Fruit fly (Drosophila melanogaster) whole organism, embryonic: ENCODE measurements around the gene CG8526.

Experiments used
- Awh ChIP-seq: fragments of 200-800 bp; sonication (Bioruptor generic); IDR thresholded peaks from 2 replicates; pipeline ENCODE4, ENCODE4 v1.3.6; 2022; ENCODE audit warnings: missing biosample characterization, missing genetic modification characterization
- CG10366 ChIP-seq: fragments of 200-800 bp; sonication (Bioruptor generic); IDR thresholded peaks from 2 replicates; pipeline ENCODE4 v1.3.6; 2022; ENCODE audit warnings: missing biosample characterization, missing genetic modification characterization
- CG11398 ChIP-seq: fragments of 200-800 bp; sonication (Bioruptor generic); optimal IDR thresholded peaks from 2 replicates; lab custom pipeline; 2016; ENCODE audit warnings: missing biosample characterization, missing genetic modification characterization
- CG12391 ChIP-seq: fragments of 200-800 bp; sonication (Bioruptor generic); optimal IDR thresholded peaks from 3 replicates; lab custom pipeline; 2018; ENCODE audit warnings: missing biosample characterization, mild to moderate bottlenecking, missing genetic modification characterization, moderate library complexity
- CG12659 ChIP-seq: fragments of 200-800 bp; sonication (Bioruptor generic); optimal IDR thresholded peaks from 3 replicates; lab custom pipeline; 2017; ENCODE audit warnings: mild to moderate bottlenecking, missing biosample characterization, missing genetic modification reagents, missing genetic modification characterization
- CG15514 ChIP-seq: fragments of 200-800 bp; sonication (Bioruptor generic); optimal IDR thresholded peaks from 3 replicates; lab custom pipeline; 2017; ENCODE audit warnings: missing biosample characterization, missing genetic modification characterization, mild to moderate bottlenecking, moderate library complexity, missing genetic modification reagents
- CG1602 ChIP-seq: fragments of 200-800 bp; sonication (Bioruptor generic); optimal IDR thresholded peaks from 3 replicates; lab custom pipeline; 2016; ENCODE audit warnings: missing biosample characterization, missing genetic modification characterization
- CG1647 ChIP-seq: fragments of 200-800 bp; sonication (Bioruptor generic); optimal IDR thresholded peaks from 3 replicates; lab custom pipeline; 2016; ENCODE audit warnings: missing biosample characterization, missing genetic modification characterization
- CG17802 ChIP-seq: fragments of 200-800 bp; sonication (Bioruptor generic); optimal IDR thresholded peaks from 2 replicates; lab custom pipeline; 2018; ENCODE audit warnings: missing biosample characterization, mild to moderate bottlenecking, missing genetic modification characterization, moderate library complexity
- CG17829 ChIP-seq: fragments of 200-800 bp; optimal IDR thresholded peaks from 2 replicates; lab custom pipeline; 2019; ENCODE audit warnings: missing biosample characterization, mild to moderate bottlenecking, missing genetic modification characterization, moderate library complexity
- CG18262 ChIP-seq: fragments of 200-800 bp; optimal IDR thresholded peaks from 3 replicates; lab custom pipeline; 2019; ENCODE audit warnings: missing biosample characterization, mild to moderate bottlenecking, missing genetic modification characterization, moderate library complexity
- CG2875 ChIP-seq: fragments of 200-800 bp; sonication (Bioruptor generic); optimal IDR thresholded peaks from 2 replicates; lab custom pipeline; 2017; ENCODE audit warnings: missing biosample characterization, mild to moderate bottlenecking, missing genetic modification characterization, missing genetic modification reagents
- CG30403 ChIP-seq: fragments of 200-800 bp; sonication (Bioruptor generic); optimal IDR thresholded peaks from 3 replicates; lab custom pipeline; 2016; ENCODE audit warnings: missing biosample characterization, missing genetic modification characterization
- CG31365 ChIP-seq: fragments of 200-800 bp; sonication (Bioruptor generic); optimal IDR thresholded peaks from 2 replicates; lab custom pipeline; 2018; ENCODE audit warnings: missing biosample characterization, mild to moderate bottlenecking, missing genetic modification characterization
- CG33213 ChIP-seq: fragments of 200-800 bp; sonication (Bioruptor generic); optimal IDR thresholded peaks from 3 replicates; lab custom pipeline; 2016; ENCODE audit warnings: missing biosample characterization, missing genetic modification characterization
- CG43689 ChIP-seq: fragments of 200-800 bp; sonication (Bioruptor generic); IDR thresholded peaks from 2 replicates; pipeline ENCODE4 v1.3.6; 2022; ENCODE audit warnings: missing biosample characterization, missing genetic modification characterization
- CG4820 ChIP-seq: fragments of 200-800 bp; sonication (Bioruptor generic); optimal IDR thresholded peaks from 3 replicates; lab custom pipeline; 2016; ENCODE audit warnings: missing biosample characterization, missing genetic modification characterization
- CG6683 ChIP-seq: fragments of 200-800 bp; sonication (Bioruptor generic); optimal IDR thresholded peaks from 2 replicates; lab custom pipeline; 2017; ENCODE audit warnings: missing biosample characterization, mild to moderate bottlenecking, missing genetic modification characterization, missing genetic modification reagents
- CG6791 ChIP-seq: fragments of 200-800 bp; sonication (Bioruptor generic); IDR thresholded peaks from 3 replicates; pipeline ENCODE4 v1.3.6; 2022; ENCODE audit warnings: missing biosample characterization, missing genetic modification characterization; ENCODE audit not compliant: partially characterized antibody
- CG8281 ChIP-seq: fragments of 200-800 bp; sonication (Bioruptor generic); optimal IDR thresholded peaks from 2 replicates; lab custom pipeline; 2018; ENCODE audit warnings: missing biosample characterization, mild to moderate bottlenecking, missing genetic modification characterization, moderate library complexity
- CG9932 ChIP-seq: fragments of 200-800 bp; sonication (Bioruptor generic); IDR thresholded peaks from 2 replicates; pipeline ENCODE4 v1.3.6; 2022; ENCODE audit warnings: missing biosample characterization, missing genetic modification characterization
- Dp ChIP-seq: fragments of 200-800 bp; sonication (Bioruptor generic); optimal IDR thresholded peaks from 2 replicates; lab custom pipeline; 2018; ENCODE audit warnings: missing biosample characterization, mild to moderate bottlenecking, missing genetic modification characterization, moderate library complexity
- Elba2 ChIP-seq: fragments of 200-800 bp; sonication (Bioruptor generic); optimal IDR thresholded peaks from 3 replicates; lab custom pipeline; 2016; ENCODE audit warnings: missing biosample characterization, missing genetic modification characterization
- HmgD ChIP-seq: fragments of 200-800 bp; sonication (Bioruptor generic); optimal IDR thresholded peaks from 3 replicates; lab custom pipeline; 2016; ENCODE audit warnings: missing biosample characterization, missing genetic modification characterization
- Lhr ChIP-seq: fragments of 200-800 bp; sonication (Bioruptor generic); optimal IDR thresholded peaks from 3 replicates; lab custom pipeline; 2017; ENCODE audit warnings: mild to moderate bottlenecking, missing biosample characterization, missing genetic modification reagents, missing genetic modification characterization
- Med ChIP-seq: fragments of 200-800 bp; sonication (Bioruptor generic); peaks from one replicate; lab custom pipeline; 2016; ENCODE audit warnings: missing biosample characterization, missing genetic modification characterization, mild to moderate bottlenecking, inconsistent platforms, moderate library complexity
- NC2α ChIP-seq: fragments of 200-800 bp; sonication (Bioruptor generic); optimal IDR thresholded peaks from 2 replicates; lab custom pipeline; 2016; ENCODE audit warnings: missing biosample characterization, missing genetic modification characterization
- NC2β ChIP-seq: fragments of 200-800 bp; sonication (Bioruptor generic); optimal IDR thresholded peaks from 2 replicates; lab custom pipeline; 2016; ENCODE audit warnings: missing biosample characterization, missing genetic modification characterization
- Sry-β ChIP-seq: fragments of 200-800 bp; sonication (Bioruptor generic); optimal IDR thresholded peaks from 2 replicates; lab custom pipeline; 2018; ENCODE audit warnings: missing biosample characterization, mild to moderate bottlenecking, missing genetic modification characterization, moderate library complexity
- Sry-δ ChIP-seq: fragments of 200-800 bp; sonication (Bioruptor generic); optimal IDR thresholded peaks from 2 replicates; lab custom pipeline; 2016; ENCODE audit warnings: missing biosample characterization, missing genetic modification characterization
- Ssrp ChIP-seq: fragments of 200-800 bp; sonication (Bioruptor generic); optimal IDR thresholded peaks from 2 replicates; lab custom pipeline; 2018; ENCODE audit warnings: missing biosample characterization, mild to moderate bottlenecking, missing genetic modification characterization, moderate library complexity
- YL-1 ChIP-seq: fragments of 200-800 bp; sonication (Bioruptor generic); optimal IDR thresholded peaks from 3 replicates; lab custom pipeline; 2017; ENCODE audit warnings: missing biosample characterization, mild to moderate bottlenecking, missing genetic modification characterization
- amos ChIP-seq: fragments of 200-800 bp; sonication (Bioruptor generic); IDR thresholded peaks from 2 replicates; pipeline ENCODE4 v1.3.6; 2022; ENCODE audit warnings: missing biosample characterization, missing genetic modification characterization; ENCODE audit not compliant: partially characterized antibody
- caup ChIP-seq: fragments of 200-800 bp; sonication (Bioruptor generic); optimal IDR thresholded peaks from 3 replicates; lab custom pipeline; 2017; ENCODE audit warnings: missing biosample characterization, mild to moderate bottlenecking, missing genetic modification characterization, moderate library complexity; ENCODE audit not compliant: severe bottlenecking
- dati ChIP-seq: fragments of 200-800 bp; sonication (Bioruptor generic); IDR thresholded peaks from 2 replicates; pipeline ENCODE4 v1.3.6; 2022; ENCODE audit warnings: missing biosample characterization, missing genetic modification characterization
- dpn ChIP-seq, 2 experiments: fragments of 200-800 bp; sonication (Bioruptor generic); optimal IDR thresholded peaks; 3 replicates each; lab custom pipeline; 2016; ENCODE audit warnings: missing biosample characterization in 2 of 2, missing genetic modification characterization in 2 of 2
- fru ChIP-seq: fragments of >200 bp; optimal IDR thresholded peaks from 2 replicates; lab custom pipeline; 2017
- lilli ChIP-seq: fragments of 200-800 bp; sonication (Bioruptor generic); optimal IDR thresholded peaks from 3 replicates; lab custom pipeline; 2016; ENCODE audit warnings: missing biosample characterization, missing genetic modification characterization
- lov ChIP-seq, 2 experiments: fragments of 200-800 bp in 1 of 2; fragments of >200 bp in 1 of 2; sonication (Bioruptor generic) in 1 of 2; IDR thresholded peaks in 1 of 2; optimal IDR thresholded peaks in 1 of 2; 2 replicates in 1 of 2; 3 replicates in 1 of 2; pipeline versions ENCODE4 v1.3.6 to Lab custom; 2017 to 2022; ENCODE audit warnings: missing biosample characterization in 1 of 2, missing genetic modification characterization in 1 of 2
- onecut ChIP-seq: fragments of 200-800 bp; sonication (Bioruptor generic); IDR thresholded peaks from 2 replicates; pipeline ENCODE4 v1.3.6; 2022; ENCODE audit warnings: missing biosample characterization, missing genetic modification characterization
- sens ChIP-seq: fragments of 200-800 bp; sonication (Bioruptor generic); peaks from one replicate; lab custom pipeline; 2016; ENCODE audit warnings: missing biosample characterization, missing genetic modification characterization
- sens-2 ChIP-seq: fragments of 200-800 bp; sonication (Bioruptor generic); IDR thresholded peaks from 2 replicates; pipeline ENCODE4 v1.3.6; 2022; ENCODE audit warnings: missing biosample characterization, missing genetic modification characterization
- slbo ChIP-seq: fragments of 200-800 bp; sonication (Bioruptor generic); IDR thresholded peaks from 2 replicates; pipeline ENCODE4 v1.3.6; 2022; ENCODE audit warnings: missing biosample characterization, missing genetic modification characterization
- sna ChIP-seq: fragments of 200-800 bp; sonication (Bioruptor generic); IDR thresholded peaks from 2 replicates; pipeline ENCODE4 v1.3.6; 2022; ENCODE audit warnings: missing biosample characterization, missing genetic modification characterization; ENCODE audit not compliant: partially characterized antibody
- sob ChIP-seq: fragments of 200-800 bp; sonication (Bioruptor generic); IDR thresholded peaks from 2 replicates; pipeline ENCODE4 v1.3.6; 2022; ENCODE audit warnings: missing biosample characterization, missing genetic modification characterization
- tin ChIP-seq: fragments of 200-800 bp; sonication (Bioruptor generic); optimal IDR thresholded peaks from 3 replicates; lab custom pipeline; 2016; ENCODE audit warnings: missing biosample characterization, missing genetic modification characterization
- tna ChIP-seq: fragments of 200-800 bp; sonication (Bioruptor generic); IDR thresholded peaks from 2 replicates; pipeline ENCODE4 v1.3.6; 2022; ENCODE audit warnings: missing biosample characterization, missing genetic modification characterization; ENCODE audit not compliant: partially characterized antibody
- tup ChIP-seq: fragments of 200-800 bp; sonication (Bioruptor generic); optimal IDR thresholded peaks from 2 replicates; lab custom pipeline; 2016; ENCODE audit warnings: missing biosample characterization, mild to moderate bottlenecking, missing genetic modification characterization, moderate library complexity

Gene CG8526

DNA sequence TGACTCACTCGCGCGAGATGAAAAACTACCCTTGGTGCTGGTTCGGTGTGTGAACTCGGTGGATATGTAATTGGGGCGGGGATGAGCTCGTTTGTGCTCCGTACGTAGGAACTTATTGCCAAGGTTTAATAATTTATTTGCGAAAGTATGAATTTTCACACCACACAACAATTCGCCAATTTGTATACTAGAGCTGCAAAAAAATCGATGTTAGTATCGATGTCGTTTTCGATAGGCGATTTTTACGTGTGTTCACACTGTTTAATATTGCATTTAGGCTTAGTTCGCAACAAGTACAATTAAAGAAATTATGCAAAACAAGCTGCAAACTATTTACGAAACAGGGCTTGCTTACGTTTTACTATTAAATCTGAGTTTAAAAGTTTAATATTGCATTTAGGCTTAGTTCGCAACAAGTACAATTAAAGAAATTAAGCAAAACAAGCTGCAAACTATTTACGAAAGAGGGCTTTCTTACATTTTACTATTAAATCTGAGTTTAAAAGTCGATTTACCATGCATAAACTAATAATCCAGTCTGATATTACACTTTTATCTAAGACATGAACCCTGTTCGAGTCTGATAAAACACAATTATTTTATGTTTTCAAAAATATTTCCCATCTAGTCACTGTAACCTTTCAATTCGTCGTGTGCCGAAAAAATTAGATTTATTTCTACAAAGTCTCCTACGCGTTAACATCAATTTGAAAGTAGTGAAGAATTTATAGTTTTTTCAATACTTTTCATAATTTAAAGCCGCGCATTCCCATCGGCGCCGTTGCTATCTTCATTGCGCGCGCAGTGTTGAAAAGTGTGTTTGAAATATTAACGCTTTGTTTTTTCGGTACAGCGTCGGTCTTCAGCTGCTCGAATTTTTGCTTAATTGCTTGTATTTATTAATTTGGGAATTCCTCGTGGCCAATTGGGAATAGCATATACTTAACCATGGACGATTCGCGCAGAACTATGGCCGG, 37.8 kb upstream of the CG8526 start, which contains the start of the genes Snap24 and CG8478:
Snap24 (minus strand) TSS at position 196 of the 977 bp plus-strand sequence.
CG8478 (plus strand) TSS at position 696 of the 977 bp plus-strand sequence.
- TF ChIP-seq CG17802 (tag; lab: Kevin White, UChicago) (peak; percentile 92), CG1647 (GFP tag; lab: Kevin White, UChicago) (no peak), CG18262 (tag; lab: Kevin White, UChicago) (no peak), CG31365 (no peak), Sry-β (GFP tag; lab: Kevin White, UChicago) (no peak), Elba2 (GFP tag; lab: Kevin White, UChicago) (peak; percentile 87), amos (peak; percentile 88), CG8281 (tag; lab: Kevin White, UChicago) (no peak), slbo (GFP tag; lab: Robert Waterston, UW) (peak; percentile 12; the same call in 1 of the 2 replicates), sens (GFP tag; lab: Kevin White, UChicago) (peak; percentile 91), Dp (GFP tag; lab: Kevin White, UChicago) (peak; percentile 78), lilli (GFP tag; lab: Kevin White, UChicago) (peak; percentile 30), NC2α (no peak), CG12659 (GFP tag; lab: Kevin White, UChicago) (peak; percentile 26), tin (GFP tag; lab: Kevin White, UChicago) (no peak), CG11398 (GFP tag; lab: Kevin White, UChicago) (no peak), sens-2 (GFP tag; lab: Robert Waterston, UW) (no peak), onecut (GFP tag; lab: Robert Waterston, UW) (peak; percentile 31; the same call in 1 of the 2 replicates), tna (GFP tag; lab: Robert Waterston, UW) (peak; percentile 68; the same call in 1 of the 2 replicates), CG15514 (GFP tag; lab: Kevin White, UChicago) (peak; percentile 23), sob (GFP tag; lab: Robert Waterston, UW) (no peak), CG6683 (GFP tag; lab: Kevin White, UChicago) (no peak), caup (GFP tag; lab: Kevin White, UChicago) (no peak), dati (GFP tag; lab: Robert Waterston, UW) (no peak), lov (optimal IDR thresholded peaks at IDR 0.05; lab: Kevin White, UChicago) (no peak), lov (GFP tag; IDR thresholded peaks at IDR 0.05; lab: Robert Waterston, UW) (no peak), CG43689 (GFP tag; lab: Robert Waterston, UW) (no peak), CG2875 (GFP tag; lab: Kevin White, UChicago) (no peak), sna (peak; percentile 74), CG6791 (GFP tag; lab: Robert Waterston, UW) (peak; percentile 79), Sry-δ (GFP tag; lab: Kevin White, UChicago) (peak; percentile 88), NC2β (GFP tag; lab: Kevin White, UChicago) (no peak), Awh (GFP tag; lab: Robert Waterston, UW) (no peak), YL-1 (GFP tag; lab: Kevin White, UChicago) (peak; percentile 8), Med (GFP tag; lab: Kevin White, UChicago) (peak; percentile 70), CG10366 (GFP tag; lab: Robert Waterston, UW) (no peak), Lhr (GFP tag; lab: Kevin White, UChicago) (no peak), CG1602 (no peak), fru (no peak), Ssrp (tag; lab: Kevin White, UChicago) (no peak), CG4820 (GFP tag; lab: Kevin White, UChicago) (no peak), CG17829 (tag; lab: Kevin White, UChicago) (no peak), dpn (GFP tag; optimal IDR thresholded peaks at IDR 0.05; lab: Kevin White, UChicago) (no peak), tup (no peak), HmgD (no peak), CG33213 (GFP tag; lab: Kevin White, UChicago) (no peak), CG30403 (GFP tag; lab: Kevin White, UChicago) (peak; percentile 30), CG9932 (GFP tag; lab: Robert Waterston, UW) (peak; percentile 50), CG12391 (tag; lab: Kevin White, UChicago) (peak; percentile 42)
